Worm (Caenorhabditis elegans): ENCODE results near the gene srv-5.
A peak's percentile ranks its signal among the peaks of the same experiment; 100 is the strongest.

srv-5 gene

ce11 chrX:4295917-4296316, 43.8 kb downstream of the srv-5 start:
- TF ChIP-seq nhr-11 (tag; optimal IDR thresholded peaks at IDR 0.05) = no peak
- no peak for TF ChIP-seq zag-1 (tag; optimal IDR thresholded peaks at IDR 0.05)

- TF ChIP-seq daf-16 (GFP tag; optimal IDR thresholded peaks at IDR 0.05) = no peak
- no peak for TF ChIP-seq daf-16 (tag; optimal IDR thresholded peaks at IDR 0.05)
- no peak for TF ChIP-seq F44E2.7 (GFP tag; IDR thresholded peaks at IDR 0.05)
- TF ChIP-seq ZK546.5 (tag; optimal IDR thresholded peaks at IDR 0.05) = no peak
- no peak for TF ChIP-seq jun-1 (tag; optimal IDR thresholded peaks at IDR 0.05)
- TF ChIP-seq T26A8.4 (GFP tag; IDR thresholded peaks at IDR 0.05) = no peak
- no peak for TF ChIP-seq ces-1 (GFP tag; optimal IDR thresholded peaks at IDR 0.05)
- no peak for TF ChIP-seq egl-43 (GFP tag; IDR thresholded peaks at IDR 0.05)
- TF ChIP-seq zfp-3 (GFP tag; conservative IDR thresholded peaks at IDR 0.05) = no peak
- no peak for TF ChIP-seq Y48G9A.11 (GFP tag; IDR thresholded peaks at IDR 0.05)
- no peak for TF ChIP-seq daf-8 (GFP tag; IDR thresholded peaks at IDR 0.05)
- TF ChIP-seq ctbp-1 (GFP tag; IDR thresholded peaks at IDR 0.05) = 0 out of 2 replicates have a peak, but pooled peaks have one; percentile 24
- peak in 1 of 2 experiments; percentile 1 for TF ChIP-seq hif-1 (tag; optimal IDR thresholded peaks at IDR 0.05)
- no peak for TF ChIP-seq mes-2 (tag; optimal IDR thresholded peaks at IDR 0.05; ENCODE audit: poor library complexity, severe bottlenecking)
- peak in 1 of 2 experiments; percentile 68 for TF ChIP-seq unc-62 (GFP tag; optimal IDR thresholded peaks at IDR 0.05 in 1 of 2)
- TF ChIP-seq unc-62 (tag; optimal IDR thresholded peaks at IDR 0.05) = no peak
- no peak for TF ChIP-seq T20F7.1 (GFP tag; optimal IDR thresholded peaks at IDR 0.05)
- no peak for TF ChIP-seq ama-1 (optimal IDR thresholded peaks at IDR 0.05)
- TF ChIP-seq snpc-4 (tag; optimal IDR thresholded peaks at IDR 0.05) = no peak
- no peak for TF ChIP-seq spr-3 (GFP tag; optimal IDR thresholded peaks at IDR 0.05)
- TF ChIP-seq nhr-6 (tag; optimal IDR thresholded peaks at IDR 0.05) = no peak
- TF ChIP-seq rbr-2 (tag; optimal IDR thresholded peaks at IDR 0.05) = no peak
- no peak for TF ChIP-seq nhr-25 (tag; optimal IDR thresholded peaks at IDR 0.05; ENCODE audit: borderline replicate concordance, insufficient read depth)
- TF ChIP-seq nhr-102 (tag; optimal IDR thresholded peaks at IDR 0.05) = no peak
- no peak for TF ChIP-seq fos-1 (tag; optimal IDR thresholded peaks at IDR 0.05)
- TF ChIP-seq aha-1 (tag) = peak; percentile 13
- TF ChIP-seq mep-1 (tag; optimal IDR thresholded peaks at IDR 0.05) = peak; percentile 22
- TF ChIP-seq lin-1 (GFP tag; IDR thresholded peaks at IDR 0.05) = no peak
- no peak for TF ChIP-seq saeg-2 (GFP tag; IDR thresholded peaks at IDR 0.05)
- no peak for TF ChIP-seq F37D6.2 (tag; optimal IDR thresholded peaks at IDR 0.05)
- no peak for TF ChIP-seq nhr-111 (GFP tag; optimal IDR thresholded peaks at IDR 0.05)
- TF ChIP-seq lin-29 (GFP tag; IDR thresholded peaks at IDR 0.05) = no peak
- no peak for TF ChIP-seq lin-13 (GFP tag; optimal IDR thresholded peaks at IDR 0.05)
These were observed 45.3 kb downstream of the srv-5 start, which contains the start of gene paf-2 for ce11 chrX:4297452-4297851. Gene paf-2 (minus strand): TSS chrX:4297741.

ce11 chrX:4303200-4303599, 51.1 kb downstream of the srv-5 start:
- TF ChIP-seq aly-2 (tag; optimal IDR thresholded peaks at IDR 0.05) (no peak), egl-43 (GFP tag; IDR thresholded peaks at IDR 0.05) (no peak), unc-62 (GFP tag; optimal IDR thresholded peaks at IDR 0.05 in 1 of 2) (peak in 1 of 2 experiments; percentile 91), unc-62 (tag; optimal IDR thresholded peaks at IDR 0.05) (no peak), hlh-30 (tag; optimal IDR thresholded peaks at IDR 0.05; ENCODE audit: insufficient read depth) (no peak)

Data from whole organism, L4 larva.